Worm (Caenorhabditis elegans) whole organism, young adult: ENCODE data around the gene srv-9.

Source experiments
- B0336.3 ChIP-seq: fragments of 200-800 bp; sonication (Bioruptor generic); IDR thresholded peaks from 2 replicates; pipeline ENCODE4 v1.3.6; 2022; ENCODE audit warnings: missing genetic modification characterization, missing compliant biosample characterization
- C06A6.2 ChIP-seq: fragments of 200-800 bp; sonication (Bioruptor generic); conservative IDR thresholded peaks from 2 replicates; pipeline ENCODE4 v1.3.6; 2022; ENCODE audit warnings: missing genetic modification characterization, missing compliant biosample characterization
- F22D6.2 ChIP-seq: sonication (generic microtip); optimal IDR thresholded peaks from 2 replicates; lab custom pipeline; 2016; ENCODE audit warnings: mild to moderate bottlenecking, missing genetic modification characterization, missing compliant biosample characterization
- T07F8.4 ChIP-seq: sonication (generic microtip); optimal IDR thresholded peaks from 2 replicates; lab custom pipeline; 2016; ENCODE audit warnings: mild to moderate bottlenecking, missing genetic modification characterization, moderate library complexity, missing compliant biosample characterization
- Y53F4B.3 ChIP-seq: fragments of 200-800 bp; sonication (Bioruptor generic); IDR thresholded peaks from 2 replicates; pipeline ENCODE4 v1.3.6; 2022; ENCODE audit warnings: missing genetic modification reagents, missing genetic modification characterization, missing compliant biosample characterization
- ZK185.1 ChIP-seq: sonication (generic microtip); optimal IDR thresholded peaks from 2 replicates; lab custom pipeline; 2016; ENCODE audit warnings: mild to moderate bottlenecking, missing genetic modification characterization, missing compliant biosample characterization; ENCODE audit not compliant: poor library complexity, severe bottlenecking
- aptf-3 ChIP-seq: fragments of 200-800 bp; sonication (Bioruptor generic); IDR thresholded peaks from 2 replicates; pipeline ENCODE4 v1.3.6; 2022; ENCODE audit warnings: missing genetic modification characterization, missing compliant biosample characterization
- athp-1 ChIP-seq: sonication (generic microtip); optimal IDR thresholded peaks from 2 replicates; lab custom pipeline; 2017; ENCODE audit warnings: mild to moderate bottlenecking, missing genetic modification characterization, missing compliant biosample characterization
- attf-3 ChIP-seq: fragments of 200-800 bp; sonication (Bioruptor generic); conservative IDR thresholded peaks from 2 replicates; pipeline ENCODE4 v1.3.6; 2022; ENCODE audit warnings: missing genetic modification reagents, missing genetic modification characterization, missing compliant biosample characterization
- attf-5 ChIP-seq: fragments of 200-800 bp; sonication (Bioruptor generic); optimal IDR thresholded peaks from 2 replicates; lab custom pipeline; 2018; ENCODE audit warnings: mild to moderate bottlenecking, missing genetic modification characterization, missing compliant biosample characterization
- ccch-3 ChIP-seq: fragments of 200-800 bp; sonication (Bioruptor generic); optimal IDR thresholded peaks from 2 replicates; lab custom pipeline; 2018; ENCODE audit warnings: mild to moderate bottlenecking, missing genetic modification characterization, missing compliant biosample characterization
- cebp-1 ChIP-seq, 2 experiments: fragments of 200-800 bp in 1 of 2; sonication (Bioruptor generic) in 1 of 2; sonication (generic microtip) in 1 of 2; IDR thresholded peaks in 1 of 2; optimal IDR thresholded peaks in 1 of 2; 2 replicates each; pipeline versions ENCODE4 v1.3.6 to Lab custom; 2017 to 2022; ENCODE audit warnings: missing compliant biosample characterization in 2 of 2, missing genetic modification characterization in 2 of 2, mild to moderate bottlenecking in 1 of 2, missing genetic modification reagents in 1 of 2, moderate library complexity in 1 of 2
- ceh-100 ChIP-seq: fragments of 200-800 bp; sonication (Bioruptor generic); IDR thresholded peaks from 2 replicates; pipeline ENCODE4 v1.3.6; 2022; ENCODE audit warnings: missing genetic modification reagents, missing genetic modification characterization, missing compliant biosample characterization
- die-1 ChIP-seq: sonication (generic microtip); optimal IDR thresholded peaks from 2 replicates; lab custom pipeline; 2016; ENCODE audit warnings: missing genotype, mild to moderate bottlenecking, missing genetic modification characterization, missing compliant biosample characterization
- dox-1 ChIP-seq: fragments of 200-800 bp; sonication (Bioruptor generic); IDR thresholded peaks from 2 replicates; pipeline ENCODE4 v1.3.6; 2022; ENCODE audit warnings: missing genetic modification reagents, missing genetic modification characterization, missing compliant biosample characterization
- dpff-1 ChIP-seq: sonication (generic microtip); optimal IDR thresholded peaks from 2 replicates; lab custom pipeline; 2017; ENCODE audit warnings: mild to moderate bottlenecking, missing genetic modification characterization, missing compliant biosample characterization
- dpl-1 ChIP-seq: fragments of 150-350 bp; optimal IDR thresholded peaks from 2 replicates; lab custom pipeline; 2014; ENCODE audit warnings: missing biosample characterization, missing genetic modification reagents, missing genetic modification characterization
- hrde-1 ChIP-seq: sonication (generic microtip); optimal IDR thresholded peaks from 2 replicates; lab custom pipeline; 2016; ENCODE audit warnings: missing genetic modification characterization, mild to moderate bottlenecking, missing compliant biosample characterization, moderate library complexity, missing genotype, missing genetic modification reagents, borderline replicate concordance
- let-526 ChIP-seq: fragments of 200-800 bp; sonication (Bioruptor generic); IDR thresholded peaks from 2 replicates; pipeline ENCODE4 v1.3.6; 2022; ENCODE audit warnings: missing genetic modification reagents, missing genetic modification characterization, missing compliant biosample characterization
- lin-35 ChIP-seq, 3 experiments: fragments of 150-350 bp in 2 of 3; sonication (generic microtip) in 1 of 3; optimal IDR thresholded peaks; 2 replicates each; lab custom pipeline; 2014 to 2018; ENCODE audit warnings: missing biosample characterization in 3 of 3, missing genetic modification characterization in 3 of 3, missing genetic modification reagents in 3 of 3
- lin-54 ChIP-seq: fragments of 200-800 bp; sonication (Bioruptor generic); optimal IDR thresholded peaks from 2 replicates; lab custom pipeline; 2018; ENCODE audit warnings: mild to moderate bottlenecking, missing genetic modification characterization, missing compliant biosample characterization
- mel-28 ChIP-seq: sonication (generic microtip); optimal IDR thresholded peaks from 2 replicates; lab custom pipeline; 2016; ENCODE audit warnings: borderline replicate concordance, mild to moderate bottlenecking, missing genetic modification characterization, missing compliant biosample characterization
- nfya-2 ChIP-seq: fragments of 200-800 bp; sonication (Bioruptor generic); IDR thresholded peaks from 2 replicates; pipeline ENCODE4 v1.3.6; 2022; ENCODE audit warnings: missing genetic modification reagents, missing genetic modification characterization, missing compliant biosample characterization
- pha-4 ChIP-seq: fragments of 150-350 bp; sonication (generic microtip); optimal IDR thresholded peaks from 2 replicates; lab custom pipeline; 2014; ENCODE audit warnings: missing biosample characterization, missing genetic modification reagents, missing genetic modification characterization
- rpc-1 ChIP-seq, 2 experiments: fragments of 150-350 bp in 1 of 2; sonication (generic microtip) in 1 of 2; optimal IDR thresholded peaks; 2 replicates each; lab custom pipeline; 2014 to 2018; ENCODE audit warnings: missing biosample characterization in 1 of 2, missing genetic modification characterization in 1 of 2, missing genetic modification reagents in 1 of 2, missing genotype in 1 of 2
- snpc-1.1 ChIP-seq: sonication (generic microtip); optimal IDR thresholded peaks from 2 replicates; lab custom pipeline; 2017; ENCODE audit warnings: missing genetic modification characterization, mild to moderate bottlenecking, missing compliant biosample characterization, antibody characterized with exemption, moderate library complexity, missing genotype, missing genetic modification reagents; ENCODE audit not compliant: insufficient read depth
- tbp1 ChIP-seq: fragments of 200-800 bp; sonication (Bioruptor generic); optimal IDR thresholded peaks from 2 replicates; lab custom pipeline; 2018; ENCODE audit warnings: mild to moderate bottlenecking, missing genetic modification characterization, missing compliant biosample characterization
- tlf-1 ChIP-seq: fragments of 200-800 bp; sonication (Bioruptor generic); optimal IDR thresholded peaks from 2 replicates; lab custom pipeline; 2018; ENCODE audit warnings: mild to moderate bottlenecking, missing genetic modification characterization, missing compliant biosample characterization
- unc-130 ChIP-seq: sonication (generic microtip); optimal IDR thresholded peaks from 2 replicates; lab custom pipeline; 2016; ENCODE audit warnings: missing genetic modification reagents, missing genetic modification characterization, missing compliant biosample characterization

srv-9 gene

ce11 chrV:13459323-13459722 is 36.4 kb upstream of the srv-9 start, which contains the start of gene bath-39:
TSS of gene bath-39 (plus strand) at chrV:13459459.
- TF ChIP-seq T07F8.4 (tag; lab: Kevin White, UChicago) (no peak), tlf-1 (GFP tag; lab: Kevin White, UChicago) (no peak), rpc-1 (optimal IDR thresholded peaks at IDR 0.05; lab: Kevin White, UChicago) (no peak), rpc-1 (tag; optimal IDR thresholded peaks at IDR 0.05; lab: Kevin White, UChicago) (no peak), C06A6.2 (no peak), aptf-3 (GFP tag; lab: Robert Waterston, UW) (no peak), ZK185.1 (tag; lab: Kevin White, UChicago) (no peak), pha-4 (tag; lab: Kevin White, UChicago) (no peak)

DNA sequence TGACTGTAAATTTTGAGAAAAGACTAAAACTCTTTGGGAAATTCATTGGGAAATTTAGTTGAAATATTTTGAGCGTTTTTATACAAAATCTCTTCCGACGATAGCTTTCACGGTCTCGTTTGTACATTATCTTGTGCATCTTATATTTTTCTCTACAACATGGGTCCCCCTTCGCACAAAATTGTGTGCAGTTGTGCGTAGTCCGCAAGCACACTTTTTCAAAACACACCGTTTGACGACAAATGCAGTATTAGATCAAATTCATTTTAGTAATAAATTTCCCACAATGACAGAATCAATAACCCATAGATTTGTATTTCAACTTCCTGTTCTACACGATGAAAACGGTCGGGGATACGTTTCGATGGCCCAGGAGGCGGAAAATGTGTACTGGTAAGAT is 34.9 kb upstream of the srv-9 start, which contains the start of gene F25H9.2:
Gene F25H9.2, plus strand, starts transcription at position 226 of the 400 bp plus-strand sequence.
- no peak for TF ChIP-seq aptf-3 (GFP tag; lab: Robert Waterston, UW)
- no peak for TF ChIP-seq attf-3

- no peak for TF ChIP-seq cebp-1 (GFP tag; IDR thresholded peaks at IDR 0.05; lab: Robert Waterston, UW)
- no peak for TF ChIP-seq cebp-1 (tag; optimal IDR thresholded peaks at IDR 0.05; lab: Kevin White, UChicago)
- no peak for TF ChIP-seq unc-130 (GFP tag; lab: Kevin White, UChicago)
- no peak for TF ChIP-seq ccch-3 (GFP tag; lab: Kevin White, UChicago)
Observed at ce11 chrV:13455448-13455847, 32.5 kb upstream of the srv-9 start, which contains the start of gene lurp-3. TSS of gene lurp-3 (plus strand) at chrV:13455748.

ce11 chrV:13453334-13453733 is 30.4 kb upstream of the srv-9 start, which contains the start of gene lurp-2:
TSS of gene lurp-2 (plus strand) at chrV:13453634.
- TF ChIP-seq tbp1 (no peak), nfya-2 (GFP tag; lab: Robert Waterston, UW) (no peak), athp-1 (tag; lab: Kevin White, UChicago) (no peak), dox-1 (no peak), let-526 (no peak), ccch-3 (GFP tag; lab: Kevin White, UChicago) (no peak), snpc-1.1 (tag; lab: Kevin White, UChicago) (no peak), mel-28 (tag; lab: Kevin White, UChicago) (no peak), C06A6.2 (no peak), die-1 (tag; lab: Kevin White, UChicago) (no peak), ceh-100 (GFP tag; lab: Robert Waterston, UW) (no peak), hrde-1 (tag; lab: Kevin White, UChicago) (no peak), Y53F4B.3 (GFP tag; lab: Robert Waterston, UW) (no peak)
- TF ChIP-seq, all 124 proteins: peak for 0

DNA sequence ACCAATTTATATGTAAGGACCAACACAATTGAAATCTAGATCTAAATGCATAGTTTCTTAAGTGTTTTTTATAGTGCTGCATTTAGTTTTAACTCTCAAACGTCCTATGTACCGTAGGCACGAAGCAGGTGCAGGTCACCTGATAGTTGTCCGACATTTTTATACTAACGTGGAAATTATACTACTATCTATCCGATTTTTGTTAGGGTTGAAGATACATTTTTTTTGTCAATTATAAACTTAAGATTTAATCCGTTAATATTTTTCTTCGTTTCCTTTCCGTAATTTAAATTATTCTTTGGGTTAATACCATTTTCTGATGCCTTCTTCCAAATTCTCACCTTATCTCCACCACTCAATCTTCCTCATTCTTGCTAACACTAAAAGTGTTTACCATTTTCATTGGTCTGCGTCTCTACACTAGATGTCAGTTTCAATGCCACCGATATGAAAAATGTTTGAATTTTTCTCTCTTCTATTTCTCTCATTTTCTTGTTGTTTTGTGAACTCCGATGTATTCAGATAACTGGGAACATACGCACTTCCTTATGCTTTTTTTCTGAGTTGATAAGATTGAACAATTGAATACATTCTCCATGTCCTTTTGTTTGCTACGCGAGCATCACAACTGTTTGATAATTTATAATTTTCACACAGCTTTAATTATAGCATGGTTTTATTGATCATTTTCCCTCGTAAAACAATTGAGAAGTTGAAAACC is 22.4 kb upstream of the srv-9 start, which contains the start of gene Y2H9A.4:
Gene Y2H9A.4, plus strand, starts transcription at position 671 of the 721 bp plus-strand sequence.
- TF ChIP-seq attf-5 (GFP tag; lab: Kevin White, UChicago) (no peak), hrde-1 (tag; lab: Kevin White, UChicago) (no peak), lin-35 (GFP tag; optimal IDR thresholded peaks at IDR 0.05; lab: Kevin White, UChicago) (no peak), lin-54 (GFP tag; lab: Kevin White, UChicago) (no peak), F22D6.2 (tag; lab: Kevin White, UChicago) (no peak), dpl-1 (GFP tag; lab: Kevin White, UChicago) (no peak), aptf-3 (GFP tag; lab: Robert Waterston, UW) (no peak), B0336.3 (GFP tag; lab: Robert Waterston, UW) (no peak), dpff-1 (no peak), snpc-1.1 (tag; lab: Kevin White, UChicago) (no peak)
